Fruit fly (Drosophila melanogaster) S2 (cell line): ENCODE data around the gene Nin.

Source experiments
- CG8478 ChIP-seq: fragments of >200 bp; optimal IDR thresholded peaks from 2 replicates; lab custom pipeline; 2018
- CTCF ChIP-seq, 2 experiments: fragments of >200 bp; optimal IDR thresholded peaks; 2 replicates each; lab custom pipeline; 2018

The Nin gene

DNA sequence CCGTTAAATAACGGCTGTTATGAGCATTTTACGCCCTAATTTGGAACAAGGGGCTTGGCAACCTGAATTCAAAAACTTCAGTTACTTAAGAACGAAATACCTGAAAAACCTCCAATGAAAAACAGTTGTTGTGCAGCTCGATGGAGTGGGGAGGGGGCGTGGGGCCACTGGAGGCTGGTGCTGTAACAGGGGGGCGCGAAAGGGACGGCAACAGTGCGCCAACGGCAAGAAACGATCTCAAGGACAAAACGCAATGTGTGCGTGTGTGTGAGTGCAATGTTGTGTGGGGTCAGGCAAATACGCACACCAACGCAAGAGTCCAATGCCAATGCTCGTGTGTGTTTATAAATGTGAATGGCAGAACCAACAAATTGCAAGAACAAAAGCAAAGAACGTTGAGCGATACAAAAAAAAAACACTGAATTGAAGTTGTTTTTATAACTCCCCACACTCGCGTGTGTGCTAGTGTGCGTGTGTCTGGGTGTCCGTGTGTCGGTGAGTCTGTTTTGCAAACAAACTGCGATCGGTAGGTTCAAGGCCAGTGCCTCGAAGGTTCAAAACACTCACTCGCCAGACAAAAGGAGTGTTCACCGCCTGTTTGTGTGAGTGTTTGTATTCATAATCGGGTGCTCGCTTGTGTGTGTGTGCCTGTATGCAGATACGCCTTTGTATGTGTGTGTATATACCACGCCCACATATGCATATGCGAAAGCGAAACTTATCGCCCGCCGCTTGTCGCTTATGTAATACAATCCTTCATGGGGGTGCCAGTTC, 13.7 kb upstream of the Nin start:
- TF ChIP-seq CG8478 (lab: Kevin White, UChicago) (no peak), CTCF (optimal IDR thresholded peaks at IDR 0.05; lab: Kevin White, UChicago) (no peak)

DNA sequence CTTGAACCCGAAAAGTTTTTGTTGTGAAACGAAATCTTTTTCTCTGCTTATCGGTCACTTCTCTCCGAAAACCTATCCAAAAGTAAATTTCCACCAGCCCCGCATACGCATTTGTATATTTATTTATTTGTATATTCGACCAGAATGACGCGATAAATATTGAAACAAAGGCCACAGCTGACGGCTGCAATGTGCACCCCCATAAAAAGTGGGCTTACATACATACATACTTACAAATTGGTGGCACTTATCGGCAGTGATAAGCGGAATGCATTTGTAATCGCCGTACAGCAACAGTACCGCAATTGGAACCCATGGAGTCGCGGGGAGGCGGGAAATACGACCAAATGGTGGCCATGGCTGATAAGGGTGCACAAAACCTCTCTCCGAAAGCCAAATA, 12.8 kb upstream of the Nin start:
- TF ChIP-seq CTCF (optimal IDR thresholded peaks at IDR 0.05; lab: Kevin White, UChicago) = no peak
- TF ChIP-seq CG8478 (lab: Kevin White, UChicago) = no peak

DNA sequence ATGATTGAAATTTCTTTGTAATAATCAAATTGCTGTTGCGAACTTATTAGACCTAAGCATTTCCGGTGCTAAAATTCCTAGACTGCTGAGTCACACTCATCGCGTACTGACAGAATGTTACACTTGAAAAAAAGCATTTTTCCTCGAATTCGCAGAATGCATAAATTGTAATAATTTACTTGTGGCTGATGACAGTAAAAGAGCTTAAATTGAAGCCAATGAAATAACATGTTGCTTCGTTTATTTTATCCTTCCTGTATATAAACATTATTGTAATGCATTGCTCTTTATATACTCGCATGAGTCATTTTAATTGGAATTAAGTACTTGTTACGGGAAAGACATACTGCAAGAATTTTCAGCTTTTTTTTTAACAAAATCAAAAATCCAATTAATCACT, 12.2 kb upstream of the Nin start:
- TF ChIP-seq CTCF (optimal IDR thresholded peaks at IDR 0.05; lab: Kevin White, UChicago) (no peak), CG8478 (lab: Kevin White, UChicago) (no peak)

DNA sequence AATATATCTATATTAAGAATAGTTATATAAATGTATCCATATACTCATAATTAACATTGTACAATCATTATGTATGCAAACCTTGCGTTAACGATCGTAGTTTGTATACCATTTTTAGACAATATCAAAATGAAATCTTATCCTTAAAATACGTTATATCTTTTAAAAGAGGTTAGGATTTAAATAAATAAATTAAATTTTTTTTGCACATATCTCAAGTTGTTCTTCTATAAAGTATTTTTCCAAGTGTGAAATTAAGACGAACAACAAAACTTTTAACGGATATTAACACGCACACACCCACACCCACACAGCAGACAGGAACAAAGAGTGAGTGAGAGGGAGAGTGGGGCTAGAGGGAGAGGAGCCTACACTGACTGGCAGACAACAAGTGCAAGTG, 11.6 kb upstream of the Nin start:
- TF ChIP-seq CTCF (optimal IDR thresholded peaks at IDR 0.05; lab: Kevin White, UChicago) (no peak), CG8478 (lab: Kevin White, UChicago) (no peak)

DNA sequence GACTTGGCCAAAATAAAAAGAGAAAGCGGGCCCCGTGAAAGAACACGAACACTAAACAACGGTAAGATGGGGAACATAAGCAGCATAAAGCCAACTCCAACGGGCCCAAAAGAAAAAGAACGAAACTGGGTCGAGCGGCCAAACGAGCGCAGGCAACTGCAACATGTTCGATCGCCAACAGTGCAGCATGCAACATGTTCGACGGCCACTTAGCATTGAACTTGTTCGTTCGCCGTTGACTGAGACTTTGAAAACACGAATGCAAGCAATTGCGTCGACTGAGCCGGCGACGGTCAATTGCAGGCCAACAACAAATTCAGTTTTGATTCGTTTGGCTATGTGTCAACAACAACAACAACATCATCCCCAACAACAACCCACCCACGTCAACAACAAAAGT, 10.4 kb upstream of the Nin start, which contains the start of gene vri:
Gene vri, plus strand, starts transcription at position 224 of the 400 bp plus-strand sequence.
- no peak for TF ChIP-seq CTCF (optimal IDR thresholded peaks at IDR 0.05; lab: Kevin White, UChicago)
- no peak for TF ChIP-seq CG8478 (lab: Kevin White, UChicago)

DNA sequence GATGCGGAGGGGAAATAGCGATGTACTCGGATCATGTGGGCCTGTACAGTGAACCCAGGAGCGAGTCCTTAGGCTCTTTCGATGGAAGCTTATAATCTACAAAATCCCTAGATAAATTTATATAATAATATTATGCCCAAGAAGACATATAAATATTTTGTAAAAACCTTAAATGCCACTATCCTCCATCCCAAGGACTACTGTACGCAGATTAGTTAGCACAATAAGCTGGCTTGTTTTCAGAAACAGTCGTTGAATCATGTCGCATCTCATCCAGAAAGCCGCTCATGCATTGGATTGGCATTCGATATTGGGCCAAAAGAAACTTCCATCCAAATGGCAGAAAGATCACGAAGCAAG, 9.9 kb upstream of the Nin start:
- no peak for TF ChIP-seq CTCF (optimal IDR thresholded peaks at IDR 0.05; lab: Kevin White, UChicago)
- no peak for TF ChIP-seq CG8478 (lab: Kevin White, UChicago)

DNA sequence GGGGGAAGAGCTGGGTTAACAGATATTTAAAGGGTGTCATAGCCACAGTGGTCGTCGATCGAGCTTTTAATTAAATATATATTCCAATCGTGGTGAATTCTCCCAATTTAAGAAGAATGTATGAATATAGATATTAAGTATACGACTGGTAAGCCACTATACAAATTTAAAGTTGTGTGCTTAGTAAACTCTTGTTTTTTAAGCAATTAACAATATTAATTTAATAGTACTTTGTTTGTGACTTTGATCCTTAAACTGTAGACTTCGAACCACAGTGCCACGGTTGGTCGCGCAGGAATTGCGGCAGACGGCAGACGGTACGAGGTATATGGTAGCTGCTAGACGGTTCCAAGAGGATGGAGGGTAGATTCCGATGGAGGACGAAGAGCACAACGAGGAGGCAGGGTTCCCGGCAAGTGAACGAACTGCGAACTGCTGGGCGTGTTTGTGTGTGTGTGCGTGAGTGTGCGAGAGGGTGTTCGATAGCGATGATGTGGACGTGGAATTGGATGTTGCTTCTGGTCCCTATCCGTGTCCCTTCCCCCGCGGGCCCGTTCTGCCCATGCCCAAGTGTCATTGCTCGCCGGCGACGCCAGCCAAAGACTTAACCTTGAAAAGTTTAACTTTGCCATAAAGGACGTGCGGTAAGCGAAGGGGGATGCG, 9.4 kb upstream of the Nin start:
- no peak for TF ChIP-seq CG8478 (lab: Kevin White, UChicago)
- TF ChIP-seq CTCF (optimal IDR thresholded peaks at IDR 0.05; lab: Kevin White, UChicago) = no peak

DNA sequence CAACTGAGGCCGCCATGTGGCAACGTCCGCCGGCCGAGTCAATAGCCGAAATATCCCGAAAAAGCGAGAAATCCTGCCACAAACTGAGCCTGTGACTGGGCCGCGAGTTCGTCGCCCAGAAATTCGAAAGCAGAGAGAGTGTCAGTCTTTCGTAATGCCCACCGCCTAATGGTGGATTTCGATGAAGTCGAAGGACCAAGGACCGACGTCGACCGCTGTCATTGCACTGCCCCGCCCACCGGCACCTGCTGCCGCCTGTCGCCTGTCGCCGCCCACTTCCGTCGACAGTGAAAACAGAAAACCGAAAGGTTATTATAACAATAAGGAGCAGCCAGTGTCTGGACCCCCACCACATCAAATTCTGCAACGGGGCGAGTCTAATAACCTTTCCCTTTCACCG, 8.2 kb upstream of the Nin start:
- TF ChIP-seq CG8478 (lab: Kevin White, UChicago) (no peak), CTCF (optimal IDR thresholded peaks at IDR 0.05; lab: Kevin White, UChicago) (no peak)

dm6 chr2L:5285860-5286259, 7.5 kb upstream of the Nin start:
- TF ChIP-seq CG8478 (lab: Kevin White, UChicago) = no peak
- no peak for TF ChIP-seq CTCF (optimal IDR thresholded peaks at IDR 0.05; lab: Kevin White, UChicago)

DNA sequence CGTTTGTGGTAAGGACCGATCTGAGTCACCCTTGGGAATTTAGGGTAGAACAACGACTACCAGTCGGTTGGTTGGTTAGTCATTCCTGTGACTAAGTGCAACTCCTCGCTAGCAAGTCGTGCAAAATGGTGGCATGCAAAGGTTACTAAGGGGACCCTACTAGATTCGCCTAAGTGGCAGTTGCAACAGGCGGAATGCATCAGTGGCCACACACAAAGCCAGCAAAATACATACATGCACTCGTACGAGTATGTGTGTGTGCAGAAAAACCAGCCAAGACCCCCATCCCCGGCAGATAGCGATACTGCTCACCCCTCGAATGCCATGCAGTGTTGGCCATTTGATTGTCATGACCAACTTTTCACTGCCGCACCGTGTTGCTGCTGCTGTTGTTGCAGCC, 6.5 kb upstream of the Nin start:
- no peak for TF ChIP-seq CG8478 (lab: Kevin White, UChicago)
- no peak for TF ChIP-seq CTCF (optimal IDR thresholded peaks at IDR 0.05; lab: Kevin White, UChicago)

DNA sequence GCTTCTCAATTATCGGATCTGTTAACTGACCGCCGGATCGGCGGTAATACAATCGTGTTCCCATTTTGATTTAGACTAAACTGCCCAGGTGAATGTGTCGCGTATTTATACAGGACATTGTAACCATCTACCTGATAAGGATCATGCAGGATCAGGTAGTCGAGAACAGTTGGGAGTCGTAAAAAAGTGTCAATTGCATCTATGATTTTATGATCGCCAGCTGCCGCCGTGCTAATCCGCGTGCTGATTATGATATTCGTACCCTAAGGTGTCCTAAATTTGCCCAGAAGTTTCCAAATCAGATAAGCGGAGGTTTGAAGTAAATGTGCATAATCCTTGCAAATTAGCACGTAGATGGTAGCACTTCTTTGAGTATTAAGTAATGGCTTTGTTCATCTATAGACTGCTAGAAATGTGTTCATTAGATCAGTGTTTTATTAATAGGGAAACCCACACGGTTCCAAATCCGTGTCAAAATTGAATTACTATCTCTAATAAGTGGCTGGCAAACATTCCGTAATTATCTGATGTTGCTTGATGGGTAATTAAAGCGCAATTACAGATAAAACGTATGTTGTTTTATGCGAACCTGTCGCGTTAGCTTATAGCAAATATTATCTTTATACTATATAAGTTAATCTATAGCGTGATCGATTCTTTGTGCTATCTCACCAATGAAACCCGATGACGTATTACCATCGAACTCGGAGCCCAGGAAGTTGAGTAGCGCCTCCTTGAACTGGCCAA, 913 bp downstream of the Nin start:
- TF ChIP-seq CG8478 (lab: Kevin White, UChicago) (no peak), CTCF (optimal IDR thresholded peaks at IDR 0.05; lab: Kevin White, UChicago) (no peak)

DNA sequence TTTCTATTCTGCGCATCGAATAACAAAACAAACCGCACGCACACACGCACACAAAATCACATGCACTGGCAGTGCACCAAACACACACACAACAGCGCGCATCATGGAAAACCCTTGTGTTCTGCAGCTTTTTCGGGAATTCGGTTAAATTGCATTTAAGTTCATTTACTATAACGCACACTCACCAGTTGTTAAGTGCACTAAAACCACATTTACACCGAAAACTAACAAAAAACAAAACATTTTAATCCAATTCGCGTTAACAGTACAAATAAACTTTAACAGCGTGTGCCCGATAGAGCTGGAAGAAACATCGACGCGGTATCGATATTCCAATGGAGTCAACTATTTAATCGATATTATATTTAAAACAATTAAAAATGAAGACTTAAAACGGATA, 7.3 kb downstream of the Nin start, which contains the start of gene tkv:
Gene tkv, minus strand, starts transcription at position 304 of the 400 bp plus-strand sequence.
- no peak for TF ChIP-seq CG8478 (lab: Kevin White, UChicago)
- no peak for TF ChIP-seq CTCF (optimal IDR thresholded peaks at IDR 0.05; lab: Kevin White, UChicago)

DNA sequence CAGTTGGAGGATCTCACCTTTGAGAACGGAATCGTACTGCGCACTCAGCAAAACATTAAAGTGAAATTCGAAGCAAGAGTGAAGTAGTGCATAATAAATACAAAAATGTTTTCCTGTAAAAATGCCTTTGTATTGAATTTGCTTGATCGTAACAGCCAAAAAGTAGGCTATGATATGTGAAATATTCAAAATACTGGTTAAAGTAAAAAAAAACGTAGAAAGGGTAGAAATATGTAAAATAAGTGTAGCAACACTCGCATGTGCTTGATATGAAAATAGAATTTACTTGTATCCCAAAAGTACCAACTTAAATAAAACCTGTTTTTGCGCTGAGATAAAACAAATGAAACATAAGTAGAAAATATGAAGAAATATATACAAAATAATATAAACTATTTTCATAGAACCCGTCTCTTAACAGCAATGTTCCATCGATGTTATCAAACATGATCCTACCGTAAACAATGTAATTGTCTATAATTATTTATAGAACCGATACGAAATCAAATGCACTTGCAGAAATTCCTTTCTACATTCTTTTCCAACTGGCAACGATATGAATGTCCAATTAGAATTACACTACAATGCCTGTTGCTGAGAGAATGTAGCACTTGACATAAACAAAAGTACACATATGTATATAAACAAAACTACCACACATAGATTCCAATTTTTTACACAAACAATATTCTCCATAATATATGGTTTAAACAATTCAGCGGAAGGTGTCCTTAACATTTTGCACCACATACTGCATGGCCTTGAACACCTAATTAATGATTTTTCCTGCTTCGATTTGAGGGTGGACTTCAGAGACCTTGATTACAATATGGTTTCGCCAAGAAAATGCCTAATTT, 7.9 kb downstream of the Nin start:
- TF ChIP-seq CTCF (optimal IDR thresholded peaks at IDR 0.05; lab: Kevin White, UChicago) (peak in 1 of 2 experiments; percentile 35), CG8478 (lab: Kevin White, UChicago) (no peak)

dm6 chr2L:5268198-5268597, 10.2 kb downstream of the Nin start, which contains the start of gene Cyp4ac3:
Cyp4ac3 (plus strand) TSS chr2L:5268498.
- TF ChIP-seq CG8478 (lab: Kevin White, UChicago) (no peak), CTCF (optimal IDR thresholded peaks at IDR 0.05; lab: Kevin White, UChicago) (no peak)
